Fruit fly (Drosophila melanogaster) whole organism, embryonic: ENCODE data around the gene CG4101.
A peak's percentile ranks its signal among the peaks of the same experiment; 100 is the strongest.

Source experiments
- ATbp ChIP-seq: fragments of 200-800 bp; sonication (Bioruptor generic); optimal IDR thresholded peaks from 2 replicates; lab custom pipeline; 2017; ENCODE audit warnings: missing biosample characterization, mild to moderate bottlenecking, missing genetic modification characterization, missing genetic modification reagents
- Asciz ChIP-seq: fragments of 200-800 bp; sonication (Bioruptor generic); optimal IDR thresholded peaks from 2 replicates; lab custom pipeline; 2017; ENCODE audit warnings: missing biosample characterization, mild to moderate bottlenecking, missing genetic modification characterization, missing genetic modification reagents
- Atf-2 ChIP-seq: fragments of 200-800 bp; sonication (Bioruptor generic); optimal IDR thresholded peaks from 2 replicates; lab custom pipeline; 2016; ENCODE audit warnings: missing biosample characterization, missing genetic modification characterization
- Bteb2 ChIP-seq: fragments of 200-800 bp; sonication (Bioruptor generic); optimal IDR thresholded peaks from 2 replicates; lab custom pipeline; 2016; ENCODE audit warnings: missing biosample characterization, missing genetic modification characterization
- CG10147 ChIP-seq: fragments of 200-800 bp; sonication (Bioruptor generic); optimal IDR thresholded peaks from 2 replicates; lab custom pipeline; 2019; ENCODE audit warnings: missing biosample characterization, mild to moderate bottlenecking, missing genetic modification characterization, moderate library complexity
- CG1024 ChIP-seq: fragments of 200-800 bp; sonication (Bioruptor generic); IDR thresholded peaks from 2 replicates; pipeline ENCODE4 v1.3.6; 2022; ENCODE audit warnings: missing biosample characterization, missing genetic modification characterization
- CG13775 ChIP-seq: fragments of 200-800 bp; sonication (Bioruptor generic); optimal IDR thresholded peaks from 3 replicates; lab custom pipeline; 2017; ENCODE audit warnings: missing biosample characterization, mild to moderate bottlenecking, missing genetic modification characterization
- CG15601 ChIP-seq: fragments of 200-800 bp; sonication (Bioruptor generic); optimal IDR thresholded peaks from 3 replicates; lab custom pipeline; 2019; ENCODE audit warnings: missing biosample characterization, mild to moderate bottlenecking, missing genetic modification characterization, moderate library complexity
- CG17361 ChIP-seq: fragments of 200-800 bp; sonication (Bioruptor generic); IDR thresholded peaks from 3 replicates; pipeline ENCODE4 v1.3.6; 2022; ENCODE audit warnings: missing biosample characterization, missing genetic modification characterization
- CG17612 ChIP-seq: fragments of 200-800 bp; sonication (Bioruptor generic); IDR thresholded peaks from 2 replicates; pipeline ENCODE4 v1.3.6; 2022; ENCODE audit warnings: missing biosample characterization, missing genetic modification characterization
- CG17829 ChIP-seq: fragments of 200-800 bp; optimal IDR thresholded peaks from 2 replicates; lab custom pipeline; 2019; ENCODE audit warnings: missing biosample characterization, mild to moderate bottlenecking, missing genetic modification characterization, moderate library complexity
- CG2116 ChIP-seq: fragments of 200-800 bp; sonication (Bioruptor generic); optimal IDR thresholded peaks from 3 replicates; lab custom pipeline; 2018; ENCODE audit warnings: missing biosample characterization, mild to moderate bottlenecking, missing genetic modification characterization
- CG31365 ChIP-seq: fragments of 200-800 bp; sonication (Bioruptor generic); optimal IDR thresholded peaks from 2 replicates; lab custom pipeline; 2018; ENCODE audit warnings: missing biosample characterization, mild to moderate bottlenecking, missing genetic modification characterization
- CG4360 ChIP-seq: fragments of 200-800 bp; sonication (Bioruptor generic); IDR thresholded peaks from 2 replicates; pipeline ENCODE4 v1.3.6; 2022; ENCODE audit warnings: missing biosample characterization, missing genetic modification characterization
- CG6272 ChIP-seq: fragments of 200-800 bp; sonication (Bioruptor generic); IDR thresholded peaks from 2 replicates; pipeline ENCODE4 v1.3.6; 2022; ENCODE audit warnings: missing biosample characterization, missing genetic modification characterization
- CG8765 ChIP-seq: fragments of 200-800 bp; sonication (Bioruptor generic); IDR thresholded peaks from 2 replicates; pipeline ENCODE4 v1.3.6; 2022; ENCODE audit warnings: missing biosample characterization, missing genetic modification characterization
- Camta ChIP-seq: fragments of 200-800 bp; sonication (Bioruptor generic); optimal IDR thresholded peaks from 2 replicates; lab custom pipeline; 2016; ENCODE audit warnings: missing biosample characterization, missing genetic modification characterization
- Dll ChIP-seq: fragments of 200-800 bp; sonication (Bioruptor generic); IDR thresholded peaks from 4 replicates; pipeline ENCODE4 v1.3.6; 2022; ENCODE audit warnings: missing biosample characterization, missing genetic modification characterization; ENCODE audit not compliant: partially characterized antibody
- HHEX ChIP-seq: fragments of 200-800 bp; sonication (Bioruptor generic); optimal IDR thresholded peaks from 3 replicates; lab custom pipeline; 2017; ENCODE audit warnings: missing biosample characterization, mild to moderate bottlenecking, missing genetic modification characterization, missing genetic modification reagents
- Hey ChIP-seq: fragments of 200-800 bp; sonication (Bioruptor generic); optimal IDR thresholded peaks from 3 replicates; lab custom pipeline; 2018; ENCODE audit warnings: missing biosample characterization, mild to moderate bottlenecking, missing genetic modification characterization
- HmgZ ChIP-seq: fragments of 200-800 bp; sonication (Bioruptor generic); optimal IDR thresholded peaks from 2 replicates; lab custom pipeline; 2018; ENCODE audit warnings: missing biosample characterization, mild to moderate bottlenecking, missing genetic modification characterization
- Hr3 ChIP-seq: fragments of 200-800 bp; sonication (Bioruptor generic); optimal IDR thresholded peaks from 3 replicates; lab custom pipeline; 2016; ENCODE audit warnings: missing biosample characterization, missing genetic modification characterization
- Lpt ChIP-seq: fragments of >200 bp; optimal IDR thresholded peaks from 2 replicates; lab custom pipeline; 2018; ENCODE audit warnings: missing biosample characterization, missing genetic modification characterization
- NC2α ChIP-seq: fragments of 200-800 bp; sonication (Bioruptor generic); optimal IDR thresholded peaks from 2 replicates; lab custom pipeline; 2016; ENCODE audit warnings: missing biosample characterization, missing genetic modification characterization
- NfI ChIP-seq: fragments of 200-800 bp; sonication (Bioruptor generic); optimal IDR thresholded peaks from 3 replicates; lab custom pipeline; 2018; ENCODE audit warnings: missing biosample characterization, mild to moderate bottlenecking, missing genetic modification characterization, moderate library complexity
- PHDP ChIP-seq: fragments of 200-800 bp; sonication (Bioruptor generic); optimal IDR thresholded peaks from 3 replicates; lab custom pipeline; 2018; ENCODE audit warnings: missing biosample characterization, mild to moderate bottlenecking, missing genetic modification characterization, moderate library complexity
- Sin3A ChIP-seq: fragments of >200 bp; optimal IDR thresholded peaks from 2 replicates; lab custom pipeline; 2018
- Sry-δ ChIP-seq: fragments of 200-800 bp; sonication (Bioruptor generic); optimal IDR thresholded peaks from 2 replicates; lab custom pipeline; 2016; ENCODE audit warnings: missing biosample characterization, missing genetic modification characterization
- abd-A ChIP-seq: fragments of 200-800 bp; sonication (Bioruptor generic); optimal IDR thresholded peaks from 3 replicates; lab custom pipeline; 2019; ENCODE audit warnings: missing biosample characterization, mild to moderate bottlenecking, missing genetic modification characterization, moderate library complexity
- ara ChIP-seq: fragments of 200-800 bp; sonication (Bioruptor generic); IDR thresholded peaks from 2 replicates; pipeline ENCODE4 v1.3.6; 2022; ENCODE audit warnings: missing biosample characterization, missing genetic modification characterization
- ash1 ChIP-seq: fragments of 200-800 bp; sonication (Bioruptor generic); optimal IDR thresholded peaks from 2 replicates; lab custom pipeline; 2018; ENCODE audit warnings: missing biosample characterization, mild to moderate bottlenecking, missing genetic modification characterization
- cas ChIP-seq: fragments of 200-800 bp; sonication (Bioruptor generic); IDR thresholded peaks from 2 replicates; pipeline ENCODE4 v1.3.6; 2022; ENCODE audit warnings: missing biosample characterization, missing genetic modification characterization
- en ChIP-seq: fragments of 200-800 bp; sonication (Bioruptor generic); optimal IDR thresholded peaks from 2 replicates; lab custom pipeline; 2016; ENCODE audit warnings: missing biosample characterization, missing genetic modification characterization
- eve ChIP-seq, 2 experiments: fragments of >200 bp; optimal IDR thresholded peaks; 2 replicates each; lab custom pipeline; 2017; ENCODE audit warnings: missing biosample characterization in 2 of 2, missing genetic modification characterization in 2 of 2
- eyg ChIP-seq: fragments of 200-800 bp; sonication (Bioruptor generic); optimal IDR thresholded peaks from 3 replicates; lab custom pipeline; 2016; ENCODE audit warnings: missing biosample characterization, missing genetic modification characterization
- fd64A ChIP-seq: fragments of 200-800 bp; sonication (Bioruptor generic); optimal IDR thresholded peaks from 3 replicates; lab custom pipeline; 2018; ENCODE audit warnings: missing biosample characterization, mild to moderate bottlenecking, missing genetic modification characterization
- fd96Cb ChIP-seq: fragments of 200-800 bp; sonication (Bioruptor generic); optimal IDR thresholded peaks from 2 replicates; lab custom pipeline; 2018; ENCODE audit warnings: missing biosample characterization, mild to moderate bottlenecking, missing genetic modification characterization, moderate library complexity
- gsb ChIP-seq: fragments of 200-800 bp; sonication (Bioruptor generic); IDR thresholded peaks from 2 replicates; pipeline ENCODE4 v1.3.6; 2022; ENCODE audit warnings: missing biosample characterization, missing genetic modification characterization
- inv ChIP-seq: fragments of 200-800 bp; sonication (Bioruptor generic); IDR thresholded peaks from 2 replicates; pipeline ENCODE4 v1.3.6; 2022; ENCODE audit warnings: missing biosample characterization, missing genetic modification characterization; ENCODE audit not compliant: partially characterized antibody
- kah ChIP-seq: fragments of 200-800 bp; sonication (Bioruptor generic); optimal IDR thresholded peaks from 2 replicates; lab custom pipeline; 2018; ENCODE audit warnings: missing biosample characterization, mild to moderate bottlenecking, missing genetic modification characterization
- mld ChIP-seq: fragments of 200-800 bp; sonication (Bioruptor generic); IDR thresholded peaks from 3 replicates; pipeline ENCODE4 v1.3.6; 2022; ENCODE audit warnings: missing biosample characterization, missing genetic modification characterization; ENCODE audit not compliant: partially characterized antibody
- odd ChIP-seq: fragments of 200-800 bp; sonication (Bioruptor generic); optimal IDR thresholded peaks from 2 replicates; lab custom pipeline; 2017; ENCODE audit warnings: missing biosample characterization, mild to moderate bottlenecking, missing genetic modification characterization
- pita ChIP-seq: fragments of 200-800 bp; sonication (Bioruptor generic); optimal IDR thresholded peaks from 2 replicates; lab custom pipeline; 2017; ENCODE audit warnings: missing biosample characterization, mild to moderate bottlenecking, missing genetic modification characterization
- rib ChIP-seq: fragments of 200-800 bp; sonication (Bioruptor generic); IDR thresholded peaks from 2 replicates; pipeline ENCODE4 v1.3.6; 2022; ENCODE audit warnings: missing biosample characterization, missing genetic modification characterization
- sna ChIP-seq: fragments of 200-800 bp; sonication (Bioruptor generic); IDR thresholded peaks from 2 replicates; pipeline ENCODE4 v1.3.6; 2022; ENCODE audit warnings: missing biosample characterization, missing genetic modification characterization; ENCODE audit not compliant: partially characterized antibody
- sob ChIP-seq: fragments of 200-800 bp; sonication (Bioruptor generic); IDR thresholded peaks from 2 replicates; pipeline ENCODE4 v1.3.6; 2022; ENCODE audit warnings: missing biosample characterization, missing genetic modification characterization
- tin ChIP-seq: fragments of 200-800 bp; sonication (Bioruptor generic); optimal IDR thresholded peaks from 3 replicates; lab custom pipeline; 2016; ENCODE audit warnings: missing biosample characterization, missing genetic modification characterization
- tna ChIP-seq: fragments of 200-800 bp; sonication (Bioruptor generic); IDR thresholded peaks from 2 replicates; pipeline ENCODE4 v1.3.6; 2022; ENCODE audit warnings: missing biosample characterization, missing genetic modification characterization; ENCODE audit not compliant: partially characterized antibody
- toy ChIP-seq: fragments of 200-800 bp; sonication (Bioruptor generic); IDR thresholded peaks from 2 replicates; pipeline ENCODE4 v1.3.6; 2022; ENCODE audit warnings: missing biosample characterization, missing genetic modification characterization
- twi ChIP-seq: fragments of 200-800 bp; optimal IDR thresholded peaks from 2 replicates; lab custom pipeline; 2019; ENCODE audit warnings: missing biosample characterization, mild to moderate bottlenecking, missing genetic modification characterization, moderate library complexity
- zen2 ChIP-seq: fragments of 200-800 bp; sonication (Bioruptor generic); IDR thresholded peaks from 3 replicates; pipeline ENCODE4 v1.3.6; 2022; ENCODE audit warnings: missing biosample characterization, missing genetic modification characterization; ENCODE audit not compliant: partially characterized antibody
- zfh2 ChIP-seq: fragments of 200-800 bp; sonication (Bioruptor generic); optimal IDR thresholded peaks from 2 replicates; lab custom pipeline; 2016; ENCODE audit warnings: missing biosample characterization, missing genetic modification characterization

CG4101 gene

DNA sequence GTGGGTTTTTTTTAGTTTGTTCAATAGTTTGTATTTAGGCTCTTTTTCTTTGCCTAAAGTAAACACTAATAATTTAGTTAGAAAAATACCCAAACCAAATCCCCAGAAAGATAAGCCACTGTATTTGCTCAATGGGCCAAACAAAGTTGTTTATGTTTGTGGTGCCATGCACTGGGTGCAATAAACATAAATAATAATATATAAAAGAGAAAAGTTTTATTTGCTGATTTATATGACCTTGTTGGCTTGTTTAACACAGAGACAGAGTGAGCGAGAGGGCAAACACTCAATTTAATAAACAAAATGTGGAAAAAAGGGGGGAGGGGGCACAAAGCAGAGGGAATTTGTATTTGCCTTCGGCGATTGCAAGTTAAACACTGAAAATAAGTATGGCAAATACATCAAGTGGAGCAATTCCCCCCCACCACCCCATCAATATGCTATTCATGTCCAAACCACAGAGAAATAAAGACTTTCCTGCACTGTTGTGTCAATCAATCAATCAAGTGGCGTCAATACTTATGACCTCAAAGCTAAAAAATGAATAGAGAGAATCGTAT, 28.3 kb downstream of the CG4101 start (continued):
- TF ChIP-seq ATbp (GFP tag; lab: Kevin White, UChicago): peak; percentile 82
- TF ChIP-seq Hey (tag; lab: Kevin White, UChicago): no peak
- TF ChIP-seq CG2116: peak; percentile 26
- peak; percentile 67 for TF ChIP-seq CG15601 (tag; lab: Kevin White, UChicago)
- TF ChIP-seq fd64A: peak; percentile 53
- TF ChIP-seq Atf-2 (GFP tag; lab: Kevin White, UChicago): no peak
- peak; percentile 18 for TF ChIP-seq fd96Cb (tag; lab: Kevin White, UChicago)
- TF ChIP-seq odd (GFP tag; lab: Kevin White, UChicago): peak; percentile 32
- TF ChIP-seq CG17612 (GFP tag; lab: Robert Waterston, UW): no peak
- TF ChIP-seq tin (GFP tag; lab: Kevin White, UChicago): no peak
- TF ChIP-seq eyg (GFP tag; lab: Kevin White, UChicago): no peak
- TF ChIP-seq NfI (GFP tag; lab: Kevin White, UChicago): no peak
- peak; percentile 13 for TF ChIP-seq CG17829 (tag; lab: Kevin White, UChicago)
- no peak for TF ChIP-seq CG10147
- TF ChIP-seq Bteb2 (GFP tag; lab: Kevin White, UChicago): no peak
- TF ChIP-seq CG31365 (tag; lab: Kevin White, UChicago): no peak
- TF ChIP-seq Camta: no peak
- no peak for TF ChIP-seq zen2
- TF ChIP-seq CG17361 (GFP tag; lab: Robert Waterston, UW): peak; percentile 58; the same call in 1 of the 3 replicates
- TF ChIP-seq CG6272 (GFP tag; lab: Robert Waterston, UW): no peak
- TF ChIP-seq Asciz (GFP tag; lab: Kevin White, UChicago): peak; percentile 84
- TF ChIP-seq rib: no peak
- no peak for TF ChIP-seq sna (GFP tag; lab: Robert Waterston, UW)
- TF ChIP-seq gsb (GFP tag; lab: Robert Waterston, UW): no peak
- no peak for TF ChIP-seq ash1
- TF ChIP-seq cas (GFP tag; lab: Robert Waterston, UW): no peak
- TF ChIP-seq abd-A (tag; lab: Kevin White, UChicago): no peak
- TF ChIP-seq PHDP (tag; lab: Kevin White, UChicago): peak; percentile 29
- no peak for TF ChIP-seq Hr3 (GFP tag; lab: Kevin White, UChicago)
- TF ChIP-seq CG4360: no peak
- no peak for TF ChIP-seq Sin3A (lab: Kevin White, UChicago)
- no peak for TF ChIP-seq CG13775 (GFP tag; lab: Kevin White, UChicago)
- TF ChIP-seq toy (GFP tag; lab: Robert Waterston, UW): no peak
- TF ChIP-seq HHEX (GFP tag; lab: Kevin White, UChicago): no peak
- TF ChIP-seq en: no peak
- TF ChIP-seq CG8765 (GFP tag; lab: Robert Waterston, UW): no peak
- no peak for TF ChIP-seq twi
- TF ChIP-seq pita (GFP tag; lab: Kevin White, UChicago): no peak
- no peak for TF ChIP-seq eve (GFP tag; optimal IDR thresholded peaks at IDR 0.05; lab: Kevin White, UChicago)
- no peak for TF ChIP-seq Dll
- TF ChIP-seq Sry-δ: no peak
- no peak for TF ChIP-seq mld
- TF ChIP-seq tna: no peak
- TF ChIP-seq CG1024 (GFP tag; lab: Robert Waterston, UW): no peak
- no peak for TF ChIP-seq sob (GFP tag; lab: Robert Waterston, UW)
- TF ChIP-seq ara (GFP tag; lab: Robert Waterston, UW): peak; percentile 59
- TF ChIP-seq HmgZ (tag; lab: Kevin White, UChicago): no peak
- TF ChIP-seq Lpt (GFP tag; lab: Kevin White, UChicago): no peak
- TF ChIP-seq kah (GFP tag; lab: Kevin White, UChicago): no peak
- no peak for TF ChIP-seq NC2α (GFP tag; lab: Kevin White, UChicago)
- no peak for TF ChIP-seq inv (GFP tag; lab: Robert Waterston, UW)
- TF ChIP-seq zfh2 (GFP tag; lab: Kevin White, UChicago): no peak
